Worm (Caenorhabditis elegans): Measurements from ENCODE around the gene K09H11.4.

ce11 chrV:5747519-5747918, 21.2 kb upstream of the K09H11.4 start, which contains the start of gene acds-10:
- TF ChIP-seq ceh-6 (GFP tag; optimal IDR thresholded peaks at IDR 0.05): no peak
- no peak for TF ChIP-seq nfya-1 (tag; optimal IDR thresholded peaks at IDR 0.05)
- TF ChIP-seq K02D7.2 (tag; optimal IDR thresholded peaks at IDR 0.05): no peak
- TF ChIP-seq tbx-7 (tag; optimal IDR thresholded peaks at IDR 0.05): no peak
- no peak for TF ChIP-seq unc-86 (tag; optimal IDR thresholded peaks at IDR 0.05)
- TF ChIP-seq ceh-2 (tag; optimal IDR thresholded peaks at IDR 0.05): no peak

Data from whole organism, late embryonic.